Worm (Caenorhabditis elegans) whole organism, L4/young adult: ENCODE data around the gene srsx-34.

Experiments
- W03F9.2 ChIP-seq: fragments of 150-350 bp; optimal IDR thresholded peaks from 2 replicates; lab custom pipeline; 2014; ENCODE audit warnings: missing biosample characterization, missing genetic modification characterization
- him-1 ChIP-seq: sonication (generic microtip); optimal IDR thresholded peaks from 2 replicates; lab custom pipeline; 2016; ENCODE audit warnings: missing genotype, missing genetic modification reagents, missing genetic modification characterization, missing compliant biosample characterization

- TF ChIP-seq him-1 (tag; lab: Kevin White, UChicago) (no peak), W03F9.2 (no peak)
Observed at ce11 chrV:9065001-9065400, 29.2 kb downstream of the srsx-34 start.
